Worm (Caenorhabditis elegans) whole organism, L1 larva: ENCODE data around the gene ZC250.5.

ENCODE experiments used
- C04F5.9 ChIP-seq: sonication (generic microtip); optimal IDR thresholded peaks from 2 replicates; lab custom pipeline; 2016; ENCODE audit warnings: missing genetic modification characterization, missing compliant biosample characterization
- F16B12.6 ChIP-seq: fragments of 150-350 bp; optimal IDR thresholded peaks from 2 replicates; lab custom pipeline; 2014; ENCODE audit warnings: missing biosample characterization, missing genetic modification characterization
- aly-2 ChIP-seq: fragments of 150-350 bp; optimal IDR thresholded peaks from 2 replicates; lab custom pipeline; 2014; ENCODE audit warnings: missing biosample characterization, missing genetic modification characterization
- ceh-63 ChIP-seq: fragments of 200-800 bp; sonication (Bioruptor generic); optimal IDR thresholded peaks from 2 replicates; lab custom pipeline; 2018; ENCODE audit warnings: mild to moderate bottlenecking, missing genetic modification characterization, missing compliant biosample characterization
- ceh-8 ChIP-seq: fragments of 200-800 bp; sonication (Bioruptor generic); optimal IDR thresholded peaks from 2 replicates; lab custom pipeline; 2018; ENCODE audit warnings: mild to moderate bottlenecking, missing genetic modification characterization, moderate library complexity, missing compliant biosample characterization
- ceh-88 ChIP-seq: fragments of 200-800 bp; sonication (Bioruptor generic); IDR thresholded peaks from 2 replicates; pipeline ENCODE4 v1.3.6; 2022; ENCODE audit warnings: missing genetic modification characterization, missing compliant biosample characterization
- ceh-90 ChIP-seq: sonication (generic microtip); optimal IDR thresholded peaks from 2 replicates; lab custom pipeline; 2016; ENCODE audit warnings: missing genetic modification characterization, missing compliant biosample characterization
- ces-1 ChIP-seq: fragments of 150-350 bp; optimal IDR thresholded peaks from 2 replicates; lab custom pipeline; 2014; ENCODE audit warnings: missing biosample characterization, missing genetic modification reagents, missing genetic modification characterization
- dpl-1 ChIP-seq, 3 experiments: fragments of 150-350 bp in 2 of 3; sonication (generic microtip) in 1 of 3; optimal IDR thresholded peaks; 2 replicates each; lab custom pipeline; 2014 to 2017; ENCODE audit warnings: missing biosample characterization in 3 of 3, missing genetic modification characterization in 3 of 3, missing genetic modification reagents in 3 of 3
- dsc-1 ChIP-seq: sonication (generic microtip); optimal IDR thresholded peaks from 2 replicates; lab custom pipeline; 2016; ENCODE audit warnings: mild to moderate bottlenecking, missing genetic modification characterization, missing compliant biosample characterization
- efl-3 ChIP-seq: fragments of 200-800 bp; sonication (Bioruptor generic); optimal IDR thresholded peaks from 2 replicates; lab custom pipeline; 2018; ENCODE audit warnings: mild to moderate bottlenecking, missing genetic modification characterization, missing compliant biosample characterization
- egl-13 ChIP-seq: sonication (generic microtip); optimal IDR thresholded peaks from 2 replicates; lab custom pipeline; 2016; ENCODE audit warnings: missing genotype, missing genetic modification reagents, missing genetic modification characterization, missing compliant biosample characterization
- elt-3 ChIP-seq, 6 experiments: fragments of 150-350 bp in 1 of 6; sonication (generic microtip); optimal IDR thresholded peaks; 2 replicates each; lab custom pipeline; 2017 to 2018; ENCODE audit warnings: missing biosample characterization in 6 of 6, missing genetic modification characterization in 6 of 6, inconsistent platforms in 1 of 6
- ets-5 ChIP-seq: fragments of 200-800 bp; sonication (Bioruptor generic); IDR thresholded peaks from 2 replicates; pipeline ENCODE4 v1.3.6; 2022; ENCODE audit warnings: missing genetic modification characterization, missing compliant biosample characterization
- fos-1 ChIP-seq: fragments of 150-350 bp; optimal IDR thresholded peaks from 2 replicates; lab custom pipeline; 2014; ENCODE audit warnings: missing biosample characterization, missing genetic modification characterization
- grh-1 ChIP-seq: fragments of 200-800 bp; sonication (Bioruptor generic); IDR thresholded peaks from 2 replicates; pipeline ENCODE4 v1.3.6; 2022; ENCODE audit warnings: missing genetic modification reagents, missing genetic modification characterization, missing compliant biosample characterization
- hlh-17 ChIP-seq: fragments of 200-800 bp; sonication (Bioruptor generic); optimal IDR thresholded peaks from 2 replicates; lab custom pipeline; 2018; ENCODE audit warnings: missing genetic modification characterization, mild to moderate bottlenecking, missing compliant biosample characterization, moderate library complexity, borderline replicate concordance
- hpl-2 ChIP-seq: fragments of 150-350 bp; optimal IDR thresholded peaks from 2 replicates; lab custom pipeline; 2014; ENCODE audit warnings: missing biosample characterization, missing genetic modification reagents, missing genetic modification characterization
- irx-1 ChIP-seq: sonication (generic microtip); optimal IDR thresholded peaks from 2 replicates; lab custom pipeline; 2016; ENCODE audit warnings: missing genetic modification characterization, missing compliant biosample characterization
- jun-1 ChIP-seq: fragments of 150-350 bp; optimal IDR thresholded peaks from 2 replicates; lab custom pipeline; 2014; ENCODE audit warnings: missing biosample characterization, missing genetic modification reagents, missing genetic modification characterization
- lin-13 ChIP-seq: fragments of 150-350 bp; optimal IDR thresholded peaks from 2 replicates; lab custom pipeline; 2014; ENCODE audit warnings: missing biosample characterization, missing genetic modification reagents, missing genetic modification characterization
- lin-14 ChIP-seq: fragments of 200-800 bp; sonication (Bioruptor generic); optimal IDR thresholded peaks from 2 replicates; lab custom pipeline; 2018; ENCODE audit warnings: mild to moderate bottlenecking, missing genetic modification characterization, moderate library complexity, missing compliant biosample characterization
- lin-15B ChIP-seq: fragments of 150-350 bp; sonication (generic microtip); optimal IDR thresholded peaks from 3 replicates; lab custom pipeline; 2014; ENCODE audit warnings: missing biosample characterization, missing genetic modification characterization
- lin-35 ChIP-seq, 2 experiments: fragments of 150-350 bp; optimal IDR thresholded peaks; 2 replicates each; lab custom pipeline; 2014; ENCODE audit warnings: missing biosample characterization in 2 of 2, missing genetic modification characterization in 2 of 2, missing genetic modification reagents in 2 of 2
- lin-39 ChIP-seq: fragments of 150-350 bp; optimal IDR thresholded peaks from 2 replicates; lab custom pipeline; 2014; ENCODE audit warnings: missing biosample characterization, missing genetic modification reagents, missing genetic modification characterization
- lsy-2 ChIP-seq, 2 experiments: fragments of 150-350 bp; optimal IDR thresholded peaks; 2 replicates each; lab custom pipeline; 2014; ENCODE audit warnings: missing biosample characterization in 2 of 2, missing genetic modification characterization in 2 of 2
- mab-9 ChIP-seq: fragments of 200-800 bp; sonication (Bioruptor generic); IDR thresholded peaks from 2 replicates; pipeline ENCODE4 v1.3.6; 2022; ENCODE audit warnings: missing genetic modification reagents, missing genetic modification characterization, missing compliant biosample characterization
- mdl-1 ChIP-seq, 2 experiments: fragments of 150-350 bp; optimal IDR thresholded peaks; 2 replicates each; lab custom pipeline; 2014 to 2017; ENCODE audit warnings: missing biosample characterization in 2 of 2, missing genetic modification characterization in 2 of 2, inconsistent platforms in 1 of 2
- nhr-11 ChIP-seq: fragments of 150-350 bp; optimal IDR thresholded peaks from 2 replicates; lab custom pipeline; 2014; ENCODE audit warnings: missing biosample characterization, missing genetic modification characterization
- nhr-19 ChIP-seq: fragments of 200-800 bp; sonication (Bioruptor generic); conservative IDR thresholded peaks from 2 replicates; pipeline ENCODE4 v1.3.6; 2022; ENCODE audit warnings: missing genetic modification characterization, missing compliant biosample characterization
- nhr-47 ChIP-seq: sonication (generic microtip); optimal IDR thresholded peaks from 2 replicates; lab custom pipeline; 2016; ENCODE audit warnings: mild to moderate bottlenecking, missing genetic modification characterization, moderate library complexity, missing compliant biosample characterization
- nhr-71 ChIP-seq: sonication (generic microtip); optimal IDR thresholded peaks from 2 replicates; lab custom pipeline; 2016; ENCODE audit warnings: mild to moderate bottlenecking, missing genetic modification characterization, moderate library complexity, missing compliant biosample characterization
- nhr-77 ChIP-seq: fragments of 150-350 bp; optimal IDR thresholded peaks from 2 replicates; lab custom pipeline; 2014; ENCODE audit warnings: missing biosample characterization, missing genetic modification characterization
- pqm-1 ChIP-seq: sonication (generic microtip); optimal IDR thresholded peaks from 3 replicates; lab custom pipeline; 2017; ENCODE audit warnings: missing biosample characterization, missing genetic modification characterization
- snpc-4 ChIP-seq: fragments of 150-350 bp; optimal IDR thresholded peaks from 2 replicates; lab custom pipeline; 2014; ENCODE audit warnings: missing biosample characterization, missing genetic modification characterization
- snu-23 ChIP-seq: sonication (generic microtip); optimal IDR thresholded peaks from 2 replicates; lab custom pipeline; 2016; ENCODE audit warnings: missing genetic modification characterization, missing compliant biosample characterization
- sptf-1 ChIP-seq: fragments of 150-350 bp; optimal IDR thresholded peaks from 2 replicates; lab custom pipeline; 2014; ENCODE audit warnings: missing biosample characterization, missing genetic modification characterization
- swsn-7 ChIP-seq: sonication (generic microtip); optimal IDR thresholded peaks from 2 replicates; lab custom pipeline; 2016; ENCODE audit warnings: missing genetic modification characterization, missing compliant biosample characterization
- tbx-2 ChIP-seq: sonication (generic microtip); optimal IDR thresholded peaks from 2 replicates; lab custom pipeline; 2016; ENCODE audit warnings: missing genetic modification characterization, missing compliant biosample characterization
- unc-130 ChIP-seq: fragments of 150-350 bp; optimal IDR thresholded peaks from 2 replicates; lab custom pipeline; 2017; ENCODE audit warnings: missing biosample characterization, missing genetic modification characterization, inconsistent platforms
- unc-30 ChIP-seq: sonication (generic microtip); optimal IDR thresholded peaks from 2 replicates; lab custom pipeline; 2017; ENCODE audit warnings: missing biosample characterization, missing genetic modification characterization
- unc-62 ChIP-seq: fragments of 150-350 bp; optimal IDR thresholded peaks from 2 replicates; lab custom pipeline; 2014; ENCODE audit warnings: missing biosample characterization, missing genetic modification reagents, missing genetic modification characterization
- unc-86 ChIP-seq: sonication (generic microtip); optimal IDR thresholded peaks from 2 replicates; lab custom pipeline; 2016; ENCODE audit warnings: missing genetic modification characterization, missing compliant biosample characterization
- unc-98 ChIP-seq: fragments of 200-800 bp; sonication (Bioruptor generic); IDR thresholded peaks from 2 replicates; pipeline ENCODE4 v1.3.6; 2022; ENCODE audit warnings: missing genetic modification characterization, missing compliant biosample characterization
- vab-15 ChIP-seq: sonication (generic microtip); optimal IDR thresholded peaks from 2 replicates; lab custom pipeline; 2017; ENCODE audit warnings: missing genotype, mild to moderate bottlenecking, missing genetic modification characterization, missing compliant biosample characterization
- xbp-1 ChIP-seq: sonication (generic microtip); optimal IDR thresholded peaks from 2 replicates; lab custom pipeline; 2016; ENCODE audit warnings: missing genetic modification characterization, missing compliant biosample characterization
- zag-1 ChIP-seq: fragments of 150-350 bp; optimal IDR thresholded peaks from 2 replicates; lab custom pipeline; 2014; ENCODE audit warnings: missing biosample characterization, missing genetic modification characterization
- zip-4 ChIP-seq: fragments of 200-800 bp; sonication (Bioruptor generic); optimal IDR thresholded peaks from 2 replicates; lab custom pipeline; 2018; ENCODE audit warnings: mild to moderate bottlenecking, missing genetic modification characterization, moderate library complexity, missing compliant biosample characterization
- ztf-4 ChIP-seq: fragments of 150-350 bp; optimal IDR thresholded peaks from 2 replicates; lab custom pipeline; 2014; ENCODE audit warnings: missing biosample characterization, missing genetic modification characterization

The ZC250.5 gene

ce11 chrV:5843415-5844337 lies 38.1 kb downstream of the ZC250.5 start (continued):
- TF ChIP-seq snu-23 (GFP tag; lab: Kevin White, UChicago): peak; percentile 65
- no peak for TF ChIP-seq zag-1 (tag; lab: Kevin White, UChicago)
- TF ChIP-seq pqm-1 (tag; lab: Kevin White, UChicago): no peak
- no peak for TF ChIP-seq vab-15
- peak; percentile 26 for TF ChIP-seq swsn-7 (tag; lab: Kevin White, UChicago)
- TF ChIP-seq ces-1 (GFP tag; lab: Kevin White, UChicago): no peak
- TF ChIP-seq nhr-71 (tag; lab: Kevin White, UChicago): peak; percentile 87
- TF ChIP-seq mab-9: no peak

ce11 chrV:5844349-5844760 lies 38.8 kb downstream of the ZC250.5 start:
- TF ChIP-seq ceh-63 (GFP tag; lab: Kevin White, UChicago): no peak
- peak; percentile 91 for TF ChIP-seq snu-23 (GFP tag; lab: Kevin White, UChicago)
- TF ChIP-seq lin-15B (tag; lab: Kevin White, UChicago): no peak
- TF ChIP-seq lin-39 (tag; lab: Kevin White, UChicago): peak; percentile 13
- TF ChIP-seq ztf-4 (tag; lab: Kevin White, UChicago): peak; percentile 89
- TF ChIP-seq ceh-90 (tag; lab: Kevin White, UChicago): no peak
- TF ChIP-seq nhr-47 (tag; lab: Kevin White, UChicago): peak; percentile 79
- TF ChIP-seq unc-86 (tag; lab: Kevin White, UChicago): no peak
- peak in 1 of 2 experiments; percentile 99 for TF ChIP-seq mdl-1 (tag; optimal IDR thresholded peaks at IDR 0.05; lab: Kevin White, UChicago)
- peak; percentile 58 for TF ChIP-seq swsn-7 (tag; lab: Kevin White, UChicago)
- peak; percentile 46 for TF ChIP-seq jun-1 (tag; lab: Kevin White, UChicago)
- peak; percentile 92 for TF ChIP-seq nhr-19 (GFP tag; lab: Robert Waterston, UW)
- peak; percentile 55 for TF ChIP-seq hpl-2 (GFP tag; lab: Kevin White, UChicago)
- TF ChIP-seq C04F5.9 (tag; lab: Kevin White, UChicago): peak; percentile 66
- TF ChIP-seq ces-1 (GFP tag; lab: Kevin White, UChicago): no peak
- TF ChIP-seq unc-62 (GFP tag; lab: Kevin White, UChicago): no peak
- TF ChIP-seq ceh-8: peak; percentile 59
- TF ChIP-seq unc-130: peak; percentile 93
- no peak for TF ChIP-seq hlh-17 (GFP tag; lab: Kevin White, UChicago)
- TF ChIP-seq irx-1 (tag; lab: Kevin White, UChicago): peak; percentile 78
- TF ChIP-seq efl-3 (GFP tag; lab: Kevin White, UChicago): no peak
- TF ChIP-seq unc-30: no peak
- peak; percentile 78 for TF ChIP-seq xbp-1 (tag; lab: Kevin White, UChicago)
- TF ChIP-seq lsy-2 (tag; optimal IDR thresholded peaks at IDR 0.05; lab: Kevin White, UChicago): peak; percentile 56 to 77
- TF ChIP-seq ets-5 (GFP tag; lab: Robert Waterston, UW): no peak
- peak; percentile 52 to 89 for TF ChIP-seq lin-35 (GFP tag; optimal IDR thresholded peaks at IDR 0.05; lab: Kevin White, UChicago)
- TF ChIP-seq fos-1 (tag; lab: Kevin White, UChicago): no peak
- peak in 1 of 6 experiments; percentile 90 for TF ChIP-seq elt-3 (tag; optimal IDR thresholded peaks at IDR 0.05; lab: Kevin White, UChicago)
- peak; percentile 5 for TF ChIP-seq zip-4
- TF ChIP-seq dsc-1 (tag; lab: Kevin White, UChicago): peak; percentile 31
- no peak for TF ChIP-seq nhr-77 (tag; lab: Kevin White, UChicago)
- TF ChIP-seq F16B12.6 (tag; lab: Kevin White, UChicago): no peak
- no peak for TF ChIP-seq sptf-1
- TF ChIP-seq unc-98: no peak
- peak; percentile 44 to 62 (median 55) for TF ChIP-seq dpl-1 (GFP tag; optimal IDR thresholded peaks at IDR 0.05; lab: Kevin White, UChicago)
- TF ChIP-seq lin-14 (GFP tag; lab: Kevin White, UChicago): peak; percentile 91
- peak; percentile 79 for TF ChIP-seq grh-1
- no peak; the same call in 1 of the 2 replicates for TF ChIP-seq ceh-88
- TF ChIP-seq tbx-2 (tag; lab: Kevin White, UChicago): peak; percentile 81
- TF ChIP-seq aly-2 (tag; lab: Kevin White, UChicago): no peak
- TF ChIP-seq lin-13 (GFP tag; lab: Kevin White, UChicago): peak; percentile 61
- TF ChIP-seq egl-13: no peak
- TF ChIP-seq snpc-4: peak; percentile 68
- TF ChIP-seq nhr-11 (tag; lab: Kevin White, UChicago): peak; percentile 44
